Worm (Caenorhabditis elegans): ENCODE results near the gene fbxa-82.
A peak's percentile ranks its signal among the peaks of the same experiment; 100 is the strongest.

Gene fbxa-82

ce11 chrV:15052368-15052767, at the start of gene fbxa-82, which contains the start of gene C25D7.5:
Gene fbxa-82 (minus strand): TSS chrV:15052530.
Gene C25D7.5 (plus strand): TSS chrV:15052650.
- TF ChIP-seq unc-86 (tag; optimal IDR thresholded peaks at IDR 0.05) (no peak), C04F5.9 (tag; optimal IDR thresholded peaks at IDR 0.05) (no peak), C16A3.4 (tag; optimal IDR thresholded peaks at IDR 0.05) (no peak), lin-35 (GFP tag; optimal IDR thresholded peaks at IDR 0.05) (no peak), snpc-4 (tag; optimal IDR thresholded peaks at IDR 0.05) (no peak), dsc-1 (tag; optimal IDR thresholded peaks at IDR 0.05) (no peak), pqm-1 (tag; optimal IDR thresholded peaks at IDR 0.05) (no peak), mep-1 (tag; optimal IDR thresholded peaks at IDR 0.05) (no peak), ceh-63 (GFP tag; optimal IDR thresholded peaks at IDR 0.05) (no peak)

- TF ChIP-seq dpl-1 (GFP tag; optimal IDR thresholded peaks at IDR 0.05) (no peak), lin-35 (GFP tag; optimal IDR thresholded peaks at IDR 0.05) (no peak), nhr-12 (tag; optimal IDR thresholded peaks at IDR 0.05) (no peak), fos-1 (tag; optimal IDR thresholded peaks at IDR 0.05) (no peak), unc-86 (tag; optimal IDR thresholded peaks at IDR 0.05) (no peak), lin-14 (GFP tag; optimal IDR thresholded peaks at IDR 0.05) (no peak), lin-15B (tag; optimal IDR thresholded peaks at IDR 0.05) (no peak), lsy-2 (tag; optimal IDR thresholded peaks at IDR 0.05) (no peak), efl-1 (optimal IDR thresholded peaks at IDR 0.05) (no peak), efl-1 (GFP tag; optimal IDR thresholded peaks at IDR 0.05 in 1 of 2) (no peak), nhr-85 (tag) (no peak), lir-3 (tag; optimal IDR thresholded peaks at IDR 0.05; ENCODE audit: poor library complexity) (no peak), ceh-90 (tag; optimal IDR thresholded peaks at IDR 0.05) (no peak), hpl-2 (GFP tag; optimal IDR thresholded peaks at IDR 0.05) (no peak), nhr-19 (GFP tag; conservative IDR thresholded peaks at IDR 0.05) (no peak)
These were observed 47.1 kb upstream of the fbxa-82 start, which contains the start of gene C01G10.1 for ce11 chrV:15099447-15099846. Gene C01G10.1 (plus strand): TSS chrV:15099747.

DNA sequence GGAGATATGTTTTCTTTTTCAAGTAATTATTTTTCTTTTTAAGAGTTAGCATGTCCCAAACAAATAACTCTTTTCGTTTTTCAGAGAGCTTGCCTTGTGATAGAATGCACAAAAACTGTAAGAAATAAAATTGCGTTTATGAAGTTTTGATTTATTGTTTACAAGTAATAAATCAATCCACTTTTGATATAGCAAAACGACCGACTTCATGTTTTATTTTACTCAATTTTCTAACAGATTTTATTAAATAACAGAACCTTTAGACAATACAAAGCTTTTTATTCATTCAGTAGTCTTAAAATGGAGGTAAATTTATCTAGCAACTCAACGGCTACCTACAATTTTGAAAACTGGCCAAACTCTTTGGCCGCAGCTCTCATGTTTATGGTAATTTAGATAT, 42.4 kb upstream of the fbxa-82 start, which contains the start of gene srx-78:
Gene srx-78 (plus strand): TSS at position 301 of the 400 bp plus-strand sequence.
- TF ChIP-seq lin-15B (tag; optimal IDR thresholded peaks at IDR 0.05), result no peak
- no peak for TF ChIP-seq aly-2 (tag; optimal IDR thresholded peaks at IDR 0.05)
- TF ChIP-seq nhr-47 (tag; optimal IDR thresholded peaks at IDR 0.05), result no peak
- TF ChIP-seq F16B12.6 (tag; optimal IDR thresholded peaks at IDR 0.05), result no peak
- no peak for TF ChIP-seq ceh-90 (tag; optimal IDR thresholded peaks at IDR 0.05)
- no peak for TF ChIP-seq ceh-63 (GFP tag; optimal IDR thresholded peaks at IDR 0.05)
- no peak for TF ChIP-seq nhr-19 (GFP tag; conservative IDR thresholded peaks at IDR 0.05)
- no peak for TF ChIP-seq swsn-7 (tag; optimal IDR thresholded peaks at IDR 0.05)
- no peak for TF ChIP-seq elt-2 (tag; optimal IDR thresholded peaks at IDR 0.05)
- no peak for TF ChIP-seq nhr-85 (tag)
- TF ChIP-seq unc-62 (GFP tag; optimal IDR thresholded peaks at IDR 0.05), result no peak
- no peak for TF ChIP-seq hlh-17 (GFP tag; optimal IDR thresholded peaks at IDR 0.05; ENCODE audit: borderline replicate concordance)
- no peak for TF ChIP-seq irx-1 (tag; optimal IDR thresholded peaks at IDR 0.05)
- no peak for TF ChIP-seq sox-4 (tag; optimal IDR thresholded peaks at IDR 0.05)

ce11 chrV:15092666-15093065, 40.3 kb upstream of the fbxa-82 start, which contains the start of gene txt-12:
Gene txt-12 (plus strand): TSS chrV:15092966.
- TF ChIP-seq lin-13 (GFP tag; optimal IDR thresholded peaks at IDR 0.05) (no peak), nhr-77 (tag; optimal IDR thresholded peaks at IDR 0.05) (peak; percentile 14)

ce11 chrV:15090457-15090856, 38.1 kb upstream of the fbxa-82 start, which contains the start of gene C01G10.17:
Gene C01G10.17 (plus strand): TSS chrV:15090757.
- no peak for TF ChIP-seq ceh-82 (tag; optimal IDR thresholded peaks at IDR 0.05)
- no peak for TF ChIP-seq swsn-7 (tag; optimal IDR thresholded peaks at IDR 0.05)
- TF ChIP-seq zip-4 (GFP tag; optimal IDR thresholded peaks at IDR 0.05), result no peak

Data from whole organism, L1 larva.